Fruit fly (Drosophila melanogaster) whole organism, prepupa: ENCODE measurements around the gene Nasp.
A peak's percentile ranks its signal among the peaks of the same experiment; 100 is the strongest.

Source experiments
- Blimp-1 ChIP-seq: fragments of 200-800 bp; sonication (Bioruptor generic); optimal IDR thresholded peaks from 3 replicates; lab custom pipeline; 2017; ENCODE audit warnings: missing biosample characterization, missing genetic modification characterization, mild to moderate bottlenecking, moderate library complexity, missing genetic modification reagents
- CG10631 ChIP-seq: fragments of 200-800 bp; sonication (Bioruptor generic); optimal IDR thresholded peaks from 2 replicates; lab custom pipeline; 2016; ENCODE audit warnings: missing biosample characterization, missing genetic modification characterization
- CG11762 ChIP-seq: fragments of 200-800 bp; sonication (Bioruptor generic); optimal IDR thresholded peaks from 3 replicates; lab custom pipeline; 2016; ENCODE audit warnings: missing biosample characterization, missing genetic modification characterization; ENCODE audit not compliant: insufficient read depth
- CG11902 ChIP-seq: fragments of 200-800 bp; sonication (Bioruptor generic); optimal IDR thresholded peaks from 3 replicates; lab custom pipeline; 2016; ENCODE audit warnings: missing biosample characterization, missing genetic modification characterization
- CG15336 ChIP-seq: fragments of 200-800 bp; sonication (Bioruptor generic); IDR thresholded peaks from 2 replicates; pipeline ENCODE4 v1.3.6; 2022; ENCODE audit warnings: missing biosample characterization, missing genetic modification characterization
- CG1621 ChIP-seq: fragments of 200-800 bp; sonication (Bioruptor generic); optimal IDR thresholded peaks from 3 replicates; lab custom pipeline; 2018; ENCODE audit warnings: missing biosample characterization, mild to moderate bottlenecking, missing genetic modification characterization
- CG16779 ChIP-seq: fragments of 200-800 bp; sonication (Bioruptor generic); optimal IDR thresholded peaks from 3 replicates; lab custom pipeline; 2017; ENCODE audit warnings: missing biosample characterization, mild to moderate bottlenecking, missing genetic modification characterization
- CG3032 ChIP-seq: fragments of 200-800 bp; optimal IDR thresholded peaks from 2 replicates; lab custom pipeline; 2019; ENCODE audit warnings: missing biosample characterization, mild to moderate bottlenecking, missing genetic modification characterization, moderate library complexity
- CG31627 ChIP-seq: fragments of 200-800 bp; sonication (Bioruptor generic); optimal IDR thresholded peaks from 3 replicates; lab custom pipeline; 2016; ENCODE audit warnings: missing biosample characterization, missing genetic modification characterization
- CG32006 ChIP-seq: fragments of 200-800 bp; sonication (Bioruptor generic); optimal IDR thresholded peaks from 3 replicates; lab custom pipeline; 2017; ENCODE audit warnings: missing biosample characterization, mild to moderate bottlenecking, missing genetic modification characterization
- CG34406 ChIP-seq: fragments of 200-800 bp; sonication (Bioruptor generic); optimal IDR thresholded peaks from 3 replicates; lab custom pipeline; 2016; ENCODE audit warnings: missing biosample characterization, missing genetic modification characterization
- CG3919 ChIP-seq: fragments of 200-800 bp; sonication (Bioruptor generic); optimal IDR thresholded peaks from 3 replicates; lab custom pipeline; 2016; ENCODE audit warnings: missing biosample characterization, missing genetic modification characterization
- CG4318 ChIP-seq: fragments of 200-800 bp; sonication (Bioruptor generic); optimal IDR thresholded peaks from 3 replicates; lab custom pipeline; 2017; ENCODE audit warnings: missing biosample characterization, mild to moderate bottlenecking, missing genetic modification characterization
- CG6163 ChIP-seq: fragments of 200-800 bp; sonication (Bioruptor generic); IDR thresholded peaks from 3 replicates; pipeline ENCODE4 v1.3.6; 2022; ENCODE audit warnings: missing biosample characterization, missing genetic modification characterization
- CG6276 ChIP-seq: fragments of 200-800 bp; sonication (Bioruptor generic); optimal IDR thresholded peaks from 2 replicates; lab custom pipeline; 2017; ENCODE audit warnings: missing biosample characterization, mild to moderate bottlenecking, missing genetic modification characterization
- CG6792 ChIP-seq: fragments of 200-800 bp; sonication (Bioruptor generic); optimal IDR thresholded peaks from 3 replicates; lab custom pipeline; 2016; ENCODE audit warnings: missing biosample characterization, missing genetic modification characterization
- CG6808 ChIP-seq: fragments of 200-800 bp; sonication (Bioruptor generic); optimal IDR thresholded peaks from 3 replicates; lab custom pipeline; 2017; ENCODE audit warnings: missing biosample characterization, missing genetic modification characterization, mild to moderate bottlenecking, moderate library complexity, missing genetic modification reagents
- CG6854 ChIP-seq: fragments of 200-800 bp; sonication (Bioruptor generic); optimal IDR thresholded peaks from 2 replicates; lab custom pipeline; 2017; ENCODE audit warnings: missing biosample characterization, mild to moderate bottlenecking, missing genetic modification characterization
- CG8632 ChIP-seq: fragments of 200-800 bp; sonication (Bioruptor generic); optimal IDR thresholded peaks from 3 replicates; lab custom pipeline; 2016; ENCODE audit warnings: missing biosample characterization, missing genetic modification characterization
- Eip75B ChIP-seq: fragments of 200-800 bp; sonication (Bioruptor generic); optimal IDR thresholded peaks from 3 replicates; lab custom pipeline; 2016; ENCODE audit warnings: missing biosample characterization, missing genetic modification characterization
- Eip78C ChIP-seq: fragments of 200-800 bp; sonication (Bioruptor generic); peaks from one replicate; lab custom pipeline; 2016; ENCODE audit warnings: missing biosample characterization, missing genetic modification characterization
- Hr38 ChIP-seq: sonication (Bioruptor generic); optimal IDR thresholded peaks from 2 replicates; lab custom pipeline; 2016; ENCODE audit warnings: missing biosample characterization, missing genetic modification characterization
- Hr39 ChIP-seq: fragments of 200-800 bp; sonication (Bioruptor generic); optimal IDR thresholded peaks from 2 replicates; lab custom pipeline; 2016; ENCODE audit warnings: missing biosample characterization, missing genetic modification characterization
- Hr4 ChIP-seq: fragments of 200-800 bp; sonication (Bioruptor generic); optimal IDR thresholded peaks from 3 replicates; lab custom pipeline; 2016; ENCODE audit warnings: missing biosample characterization, missing genetic modification characterization
- Met ChIP-seq: fragments of 200-800 bp; sonication (Bioruptor generic); optimal IDR thresholded peaks from 3 replicates; lab custom pipeline; 2016; ENCODE audit warnings: missing biosample characterization, missing genetic modification characterization
- OdsH ChIP-seq: fragments of 200-800 bp; sonication (Bioruptor generic); optimal IDR thresholded peaks from 3 replicates; lab custom pipeline; 2016; ENCODE audit warnings: missing biosample characterization, missing genetic modification characterization
- Smox ChIP-seq: fragments of 200-800 bp; sonication (Bioruptor generic); optimal IDR thresholded peaks from 3 replicates; lab custom pipeline; 2016; ENCODE audit warnings: missing biosample characterization, missing genetic modification characterization
- Sox15 ChIP-seq: fragments of 200-800 bp; sonication (Bioruptor generic); optimal IDR thresholded peaks from 3 replicates; lab custom pipeline; 2016; ENCODE audit warnings: missing biosample characterization, missing genetic modification characterization
- achi ChIP-seq: fragments of 200-800 bp; sonication (Bioruptor generic); optimal IDR thresholded peaks from 3 replicates; lab custom pipeline; 2016; ENCODE audit warnings: missing biosample characterization, missing genetic modification characterization
- acj6 ChIP-seq: fragments of 200-800 bp; sonication (Bioruptor generic); optimal IDR thresholded peaks from 3 replicates; lab custom pipeline; 2016; ENCODE audit warnings: missing biosample characterization, missing genetic modification characterization
- dac ChIP-seq: fragments of 200-800 bp; sonication (Bioruptor generic); optimal IDR thresholded peaks from 2 replicates; lab custom pipeline; 2017; ENCODE audit warnings: missing biosample characterization, mild to moderate bottlenecking, missing genetic modification characterization
- dsx ChIP-seq: fragments of 200-800 bp; optimal IDR thresholded peaks from 3 replicates; lab custom pipeline; 2019; ENCODE audit warnings: missing biosample characterization, mild to moderate bottlenecking, missing genetic modification characterization, moderate library complexity; ENCODE audit not compliant: poor library complexity, severe bottlenecking
- eg ChIP-seq: fragments of 200-800 bp; sonication (Bioruptor generic); IDR thresholded peaks from 3 replicates; pipeline ENCODE4 v1.3.6; 2022; ENCODE audit warnings: missing biosample characterization, missing genetic modification characterization
- esn ChIP-seq: fragments of 200-800 bp; sonication (Bioruptor generic); optimal IDR thresholded peaks from 2 replicates; lab custom pipeline; 2016; ENCODE audit warnings: missing biosample characterization, mild to moderate bottlenecking, missing genetic modification characterization, moderate library complexity
- fkh ChIP-seq: fragments of 200-800 bp; sonication (Bioruptor generic); optimal IDR thresholded peaks from 3 replicates; lab custom pipeline; 2017; ENCODE audit warnings: missing biosample characterization, mild to moderate bottlenecking, missing genetic modification characterization, moderate library complexity
- net ChIP-seq: fragments of 200-800 bp; sonication (Bioruptor generic); optimal IDR thresholded peaks from 3 replicates; lab custom pipeline; 2016; ENCODE audit warnings: missing biosample characterization, missing genetic modification characterization
- salr ChIP-seq, 2 experiments: fragments of 200-800 bp; sonication (Bioruptor generic); optimal IDR thresholded peaks; 3 replicates each; lab custom pipeline; 2016 to 2018; ENCODE audit warnings: missing biosample characterization in 2 of 2, missing genetic modification characterization in 2 of 2, mild to moderate bottlenecking in 1 of 2
- spab ChIP-seq: fragments of 200-800 bp; sonication (Bioruptor generic); optimal IDR thresholded peaks from 2 replicates; lab custom pipeline; 2017; ENCODE audit warnings: missing biosample characterization, mild to moderate bottlenecking, missing genetic modification characterization, missing genetic modification reagents
- ss ChIP-seq, 2 experiments: fragments of 200-800 bp; sonication (Bioruptor generic); optimal IDR thresholded peaks; 2 replicates in 1 of 2; 3 replicates in 1 of 2; lab custom pipeline; 2017 to 2018; ENCODE audit warnings: mild to moderate bottlenecking in 2 of 2, missing biosample characterization in 2 of 2, missing genetic modification characterization in 2 of 2, moderate library complexity in 1 of 2
- svp ChIP-seq: fragments of 200-800 bp; sonication (Bioruptor generic); peaks from one replicate; lab custom pipeline; 2016; ENCODE audit warnings: missing biosample characterization, missing genetic modification characterization
- topi ChIP-seq: fragments of 200-800 bp; sonication (Bioruptor generic); optimal IDR thresholded peaks from 3 replicates; lab custom pipeline; 2016; ENCODE audit warnings: missing biosample characterization, missing genetic modification characterization
- vri ChIP-seq: fragments of 200-800 bp; sonication (Bioruptor generic); optimal IDR thresholded peaks from 3 replicates; lab custom pipeline; 2016; ENCODE audit warnings: missing biosample characterization, mild to moderate bottlenecking, missing genetic modification characterization

The Nasp gene

DNA sequence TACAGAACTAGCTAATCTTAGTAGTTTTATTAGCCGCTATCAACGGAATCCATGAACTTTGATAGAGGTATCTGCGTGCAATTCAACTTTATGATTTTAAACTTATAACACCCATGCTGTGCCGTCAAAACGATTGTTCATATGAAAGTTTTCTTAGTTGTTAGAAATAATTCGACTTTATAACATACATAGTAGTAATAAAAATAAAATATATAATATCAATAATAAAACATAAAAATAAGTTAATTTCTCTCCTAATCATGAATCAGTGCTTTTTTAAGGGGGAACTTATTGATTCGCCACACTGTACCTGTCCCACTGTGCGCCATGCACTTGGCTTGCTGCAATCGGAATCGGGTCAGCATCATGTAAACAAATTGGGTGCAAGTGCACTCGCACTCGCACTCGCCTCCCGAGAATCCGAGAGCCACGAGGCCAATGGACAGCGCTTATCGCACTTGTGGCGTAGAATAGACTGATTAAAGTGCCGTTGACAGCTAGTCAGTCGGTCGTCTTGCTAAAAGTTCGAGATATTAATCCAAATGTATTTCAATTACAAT lies 35.6 kb upstream of the Nasp start (continued):
- peak; percentile 92 for TF ChIP-seq svp
- TF ChIP-seq dac (GFP tag; lab: Kevin White, UChicago), result no peak
- TF ChIP-seq, all 60 proteins: peak for 13

DNA sequence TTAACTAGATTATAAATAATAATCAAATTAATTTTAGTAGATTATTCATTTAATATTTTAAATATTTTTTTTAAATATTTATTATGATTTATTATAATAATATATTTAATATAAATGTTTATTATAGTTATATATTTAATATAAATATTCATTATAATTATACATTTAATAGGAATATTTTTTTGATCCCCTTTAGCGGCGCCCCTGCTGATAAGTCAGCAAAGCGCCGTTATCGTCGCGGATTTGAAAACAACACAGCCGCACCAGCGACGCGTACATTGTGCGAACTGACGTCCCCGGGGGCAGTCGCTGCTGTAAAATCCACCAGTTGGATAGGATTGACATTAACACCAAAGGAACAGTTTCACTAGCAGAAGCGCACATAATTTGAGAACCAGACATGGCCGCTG lies 34.9 kb upstream of the Nasp start, which contains the start of gene CG8112:
Gene CG8112, plus strand, starts transcription at position 212 of the 410 bp plus-strand sequence.
- TF ChIP-seq eg (GFP tag; lab: Robert Waterston, UW) (peak; percentile 41; the same call in 2 of the 3 replicates), CG10631 (peak; percentile 19), topi (GFP tag; lab: Kevin White, UChicago) (peak; percentile 2), CG8632 (GFP tag; lab: Kevin White, UChicago) (peak; percentile 59), Blimp-1 (GFP tag; lab: Kevin White, UChicago) (peak; percentile 23), CG6163 (GFP tag; lab: Robert Waterston, UW) (peak; percentile 64), CG3919 (GFP tag; lab: Kevin White, UChicago) (peak; percentile 34), spab (GFP tag; lab: Kevin White, UChicago) (peak; percentile 3), CG3032 (tag; lab: Kevin White, UChicago) (peak; percentile 28), svp (peak; percentile 78), esn (GFP tag; lab: Kevin White, UChicago) (peak; percentile 52), vri (no peak), CG6808 (GFP tag; lab: Kevin White, UChicago) (no peak), acj6 (GFP tag; lab: Kevin White, UChicago) (peak; percentile 27), dsx (GFP tag; lab: Kevin White, UChicago) (peak; percentile 21), Eip78C (GFP tag; lab: Kevin White, UChicago) (peak; percentile 63), CG15336 (GFP tag; lab: Robert Waterston, UW) (no peak), Eip75B (GFP tag; lab: Kevin White, UChicago) (no peak), Hr4 (GFP tag; lab: Kevin White, UChicago) (no peak), ss (GFP tag; optimal IDR thresholded peaks at IDR 0.05; lab: Kevin White, UChicago) (peak in 1 of 2 experiments; percentile 16), fkh (GFP tag; lab: Kevin White, UChicago) (peak; percentile 9), OdsH (peak; percentile 14), salr (GFP tag; optimal IDR thresholded peaks at IDR 0.05; lab: Kevin White, UChicago) (peak in 1 of 2 experiments; percentile 14), CG6854 (GFP tag; lab: Kevin White, UChicago) (no peak), achi (GFP tag; lab: Kevin White, UChicago) (peak; percentile 46), CG6276 (peak; percentile 1), CG31627 (no peak), CG32006 (GFP tag; lab: Kevin White, UChicago) (peak; percentile 74), CG34406 (GFP tag; lab: Kevin White, UChicago) (peak; percentile 47)

DNA sequence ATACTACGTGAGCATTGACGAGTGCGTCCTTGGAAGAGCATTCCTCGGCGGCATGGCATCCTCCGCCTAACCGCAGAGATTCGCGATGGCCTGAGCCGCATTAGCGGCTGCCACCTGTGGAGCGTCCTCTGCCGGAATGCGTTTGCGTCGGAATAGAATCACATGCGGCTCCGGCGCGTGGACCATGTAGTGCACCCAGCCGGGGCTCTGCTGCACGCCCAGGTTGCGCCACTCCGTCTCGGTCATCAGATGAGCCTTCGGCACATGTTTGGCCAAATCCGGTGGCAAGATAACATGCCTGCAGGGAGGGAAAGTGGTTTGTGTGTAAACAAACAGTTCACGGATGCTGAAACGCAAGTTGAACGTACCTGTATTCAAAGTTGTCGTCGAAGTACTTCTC lies 32.2 kb upstream of the Nasp start:
- TF ChIP-seq fkh (GFP tag; lab: Kevin White, UChicago) (peak; percentile 64), salr (GFP tag; optimal IDR thresholded peaks at IDR 0.05; lab: Kevin White, UChicago) (no peak), CG6792 (GFP tag; lab: Kevin White, UChicago) (no peak), CG3919 (GFP tag; lab: Kevin White, UChicago) (no peak), Met (GFP tag; lab: Kevin White, UChicago) (no peak)
- TF ChIP-seq, all 60 proteins: peak for 1

DNA sequence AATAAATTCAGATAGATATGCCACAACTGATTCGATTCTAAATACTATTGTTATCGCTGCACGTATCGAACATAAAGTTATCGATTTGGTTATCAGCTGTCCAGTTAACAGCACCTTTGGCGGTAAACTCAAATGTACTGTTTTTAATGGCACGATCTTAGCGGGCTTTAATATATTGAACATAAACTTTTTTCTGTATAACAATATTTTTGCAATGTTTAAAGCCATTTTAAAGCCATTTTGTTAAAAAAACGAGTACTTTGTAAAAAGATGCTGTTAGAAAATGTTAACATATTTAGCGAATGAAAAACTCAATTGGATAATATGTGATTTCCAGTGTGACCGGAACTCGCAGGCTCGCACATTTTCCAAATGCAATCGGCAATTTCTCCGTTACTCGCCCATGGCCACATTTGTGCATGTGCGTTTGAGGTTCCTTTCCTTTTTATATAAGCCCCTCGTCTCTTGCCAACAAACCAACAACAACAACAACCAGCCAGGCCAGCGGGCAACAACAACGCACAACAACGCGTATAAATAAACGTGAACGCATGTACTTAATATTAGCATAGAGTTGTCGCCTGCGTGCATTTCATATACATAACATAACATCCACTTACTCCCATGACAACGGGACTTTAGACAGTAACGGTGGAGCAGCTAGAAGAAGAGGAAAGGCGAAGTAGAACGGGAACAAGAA lies 31.6 kb upstream of the Nasp start, which contains the start of gene TMEM216:
Gene TMEM216, plus strand, starts transcription at position 393 of the 700 bp plus-strand sequence.
- no peak for TF ChIP-seq Smox
- peak; percentile 37 for TF ChIP-seq CG6808 (GFP tag; lab: Kevin White, UChicago)
- no peak for TF ChIP-seq salr (GFP tag; optimal IDR thresholded peaks at IDR 0.05; lab: Kevin White, UChicago)
- no peak for TF ChIP-seq Blimp-1 (GFP tag; lab: Kevin White, UChicago)
- TF ChIP-seq CG1621 (tag; lab: Kevin White, UChicago), result no peak
- peak; percentile 65 for TF ChIP-seq vri
- peak; percentile 66 for TF ChIP-seq CG6276
- no peak for TF ChIP-seq Sox15 (GFP tag; lab: Kevin White, UChicago)
- no peak for TF ChIP-seq CG11902
- no peak for TF ChIP-seq Hr38 (GFP tag; lab: Kevin White, UChicago)
- TF ChIP-seq net (GFP tag; lab: Kevin White, UChicago), result peak; percentile 7
- peak in 1 of 2 experiments; percentile 61 for TF ChIP-seq ss (GFP tag; optimal IDR thresholded peaks at IDR 0.05; lab: Kevin White, UChicago)
- TF ChIP-seq Hr39 (GFP tag; lab: Kevin White, UChicago), result no peak
- TF ChIP-seq CG4318 (GFP tag; lab: Kevin White, UChicago), result no peak
- TF ChIP-seq fkh (GFP tag; lab: Kevin White, UChicago), result peak; percentile 9
- no peak for TF ChIP-seq CG11762 (GFP tag; lab: Kevin White, UChicago)
- TF ChIP-seq CG16779, result no peak
- TF ChIP-seq Eip75B (GFP tag; lab: Kevin White, UChicago), result peak; percentile 23
- TF ChIP-seq CG6854 (GFP tag; lab: Kevin White, UChicago), result peak; percentile 27
- TF ChIP-seq CG3032 (tag; lab: Kevin White, UChicago), result no peak
